Worm (Caenorhabditis elegans): Measurements from ENCODE around the gene srxa-1.

Gene srxa-1

ce11 chrV:20756385-20756996 lies 24.6 kb downstream of the srxa-1 start:
- TF ChIP-seq ceh-36 (tag; optimal IDR thresholded peaks at IDR 0.05): no peak
- no peak for TF ChIP-seq tra-4 (tag; optimal IDR thresholded peaks at IDR 0.05)
- TF ChIP-seq ets-7 (tag; optimal IDR thresholded peaks at IDR 0.05): no peak
- TF ChIP-seq F13C5.2 (tag; optimal IDR thresholded peaks at IDR 0.05): no peak
- TF ChIP-seq hmbx-1 (tag; optimal IDR thresholded peaks at IDR 0.05): no peak
- no peak for TF ChIP-seq aly-1 (tag; optimal IDR thresholded peaks at IDR 0.05)
- no peak for TF ChIP-seq tbx-11 (GFP tag; IDR thresholded peaks at IDR 0.05)
- TF ChIP-seq pes-1 (GFP tag; IDR thresholded peaks at IDR 0.05): no peak
- TF ChIP-seq scrt-1 (GFP tag; IDR thresholded peaks at IDR 0.05): no peak
- no peak for TF ChIP-seq ama-1 (optimal IDR thresholded peaks at IDR 0.05)
- no peak for TF ChIP-seq flt-1 (GFP tag; IDR thresholded peaks at IDR 0.05)
- no peak for TF ChIP-seq tbx-37 (GFP tag; conservative IDR thresholded peaks at IDR 0.05)
- no peak for TF ChIP-seq sea-1 (GFP tag; conservative IDR thresholded peaks at IDR 0.05)
- TF ChIP-seq hmg-4 (GFP tag; optimal IDR thresholded peaks at IDR 0.05): no peak
- TF ChIP-seq ceh-13 (GFP tag; optimal IDR thresholded peaks at IDR 0.05): no peak

ce11 chrV:20757255-20757654 lies 25.4 kb downstream of the srxa-1 start:
- TF ChIP-seq scrt-1 (GFP tag; IDR thresholded peaks at IDR 0.05) (no peak), ceh-36 (tag; optimal IDR thresholded peaks at IDR 0.05) (no peak), tbx-11 (GFP tag; IDR thresholded peaks at IDR 0.05) (no peak), pes-1 (GFP tag; IDR thresholded peaks at IDR 0.05) (no peak), hmbx-1 (tag; optimal IDR thresholded peaks at IDR 0.05) (no peak), sea-1 (GFP tag; conservative IDR thresholded peaks at IDR 0.05) (no peak), ama-1 (optimal IDR thresholded peaks at IDR 0.05) (no peak), aly-1 (tag; optimal IDR thresholded peaks at IDR 0.05) (no peak), ceh-13 (GFP tag; optimal IDR thresholded peaks at IDR 0.05) (no peak), B0310.2 (tag; optimal IDR thresholded peaks at IDR 0.05) (no peak), F13C5.2 (tag; optimal IDR thresholded peaks at IDR 0.05) (no peak), ets-7 (tag; optimal IDR thresholded peaks at IDR 0.05) (no peak), tra-4 (tag; optimal IDR thresholded peaks at IDR 0.05) (no peak)

ce11 chrV:20758106-20758505 lies 26.2 kb downstream of the srxa-1 start:
- TF ChIP-seq F13C5.2 (tag; optimal IDR thresholded peaks at IDR 0.05): no peak
- no peak for TF ChIP-seq pes-1 (GFP tag; IDR thresholded peaks at IDR 0.05)
- no peak for TF ChIP-seq aly-1 (tag; optimal IDR thresholded peaks at IDR 0.05)
- TF ChIP-seq hmg-4 (GFP tag; optimal IDR thresholded peaks at IDR 0.05): no peak
- TF ChIP-seq tbx-11 (GFP tag; IDR thresholded peaks at IDR 0.05): no peak
- TF ChIP-seq sea-1 (GFP tag; conservative IDR thresholded peaks at IDR 0.05): no peak
- TF ChIP-seq ets-7 (tag; optimal IDR thresholded peaks at IDR 0.05): no peak
- no peak for TF ChIP-seq scrt-1 (GFP tag; IDR thresholded peaks at IDR 0.05)

- TF ChIP-seq ama-1 (optimal IDR thresholded peaks at IDR 0.05) (no peak), flt-1 (GFP tag; IDR thresholded peaks at IDR 0.05) (no peak), ceh-13 (GFP tag; optimal IDR thresholded peaks at IDR 0.05) (no peak), tbx-11 (GFP tag; IDR thresholded peaks at IDR 0.05) (no peak), sea-1 (GFP tag; conservative IDR thresholded peaks at IDR 0.05) (no peak), aly-1 (tag; optimal IDR thresholded peaks at IDR 0.05) (no peak), tra-4 (tag; optimal IDR thresholded peaks at IDR 0.05) (no peak), F13C5.2 (tag; optimal IDR thresholded peaks at IDR 0.05) (no peak), B0310.2 (tag; optimal IDR thresholded peaks at IDR 0.05) (no peak), hmbx-1 (tag; optimal IDR thresholded peaks at IDR 0.05) (no peak), ets-7 (tag; optimal IDR thresholded peaks at IDR 0.05) (no peak), scrt-1 (GFP tag; IDR thresholded peaks at IDR 0.05) (no peak), ceh-36 (tag; optimal IDR thresholded peaks at IDR 0.05) (no peak), hmg-4 (GFP tag; optimal IDR thresholded peaks at IDR 0.05) (no peak)
These were observed 29.9 kb downstream of the srxa-1 start for ce11 chrV:20761758-20762157.

ce11 chrV:20763192-20763591 lies 31.3 kb downstream of the srxa-1 start:
- TF ChIP-seq tra-4 (tag; optimal IDR thresholded peaks at IDR 0.05) (no peak), ama-1 (optimal IDR thresholded peaks at IDR 0.05) (no peak), B0310.2 (tag; optimal IDR thresholded peaks at IDR 0.05) (no peak), ceh-36 (tag; optimal IDR thresholded peaks at IDR 0.05) (no peak), ceh-13 (GFP tag; optimal IDR thresholded peaks at IDR 0.05) (no peak), F13C5.2 (tag; optimal IDR thresholded peaks at IDR 0.05) (no peak), aly-1 (tag; optimal IDR thresholded peaks at IDR 0.05) (no peak), sea-1 (GFP tag; conservative IDR thresholded peaks at IDR 0.05) (no peak), flt-1 (GFP tag; IDR thresholded peaks at IDR 0.05) (no peak), hnd-1 (tag; optimal IDR thresholded peaks at IDR 0.05) (no peak), tbx-37 (GFP tag; conservative IDR thresholded peaks at IDR 0.05) (no peak)

ce11 chrV:20770061-20770460 lies 38.2 kb downstream of the srxa-1 start, which contains the start of gene elp-1:
Gene elp-1, minus strand, starts transcription at chrV:20770161.
- TF ChIP-seq hmg-4 (GFP tag; optimal IDR thresholded peaks at IDR 0.05): no peak
- TF ChIP-seq ets-7 (tag; optimal IDR thresholded peaks at IDR 0.05): no peak
- TF ChIP-seq pes-1 (GFP tag; IDR thresholded peaks at IDR 0.05): no peak
- TF ChIP-seq aly-1 (tag; optimal IDR thresholded peaks at IDR 0.05): no peak
- TF ChIP-seq flt-1 (GFP tag; IDR thresholded peaks at IDR 0.05): no peak
- TF ChIP-seq ceh-36 (tag; optimal IDR thresholded peaks at IDR 0.05): no peak
- no peak for TF ChIP-seq tra-4 (tag; optimal IDR thresholded peaks at IDR 0.05)
- no peak for TF ChIP-seq B0310.2 (tag; optimal IDR thresholded peaks at IDR 0.05)
- no peak for TF ChIP-seq hmbx-1 (tag; optimal IDR thresholded peaks at IDR 0.05)

ce11 chrV:20770846-20771245 lies 39.0 kb downstream of the srxa-1 start:
- TF ChIP-seq ama-1 (optimal IDR thresholded peaks at IDR 0.05): no peak
- TF ChIP-seq tra-4 (tag; optimal IDR thresholded peaks at IDR 0.05): no peak
- no peak for TF ChIP-seq tbx-37 (GFP tag; conservative IDR thresholded peaks at IDR 0.05)
- no peak for TF ChIP-seq ceh-36 (tag; optimal IDR thresholded peaks at IDR 0.05)
- TF ChIP-seq scrt-1 (GFP tag; IDR thresholded peaks at IDR 0.05): no peak
- TF ChIP-seq hnd-1 (tag; optimal IDR thresholded peaks at IDR 0.05): no peak
- TF ChIP-seq B0310.2 (tag; optimal IDR thresholded peaks at IDR 0.05): no peak
- no peak for TF ChIP-seq pes-1 (GFP tag; IDR thresholded peaks at IDR 0.05)
- no peak for TF ChIP-seq F13C5.2 (tag; optimal IDR thresholded peaks at IDR 0.05)
- TF ChIP-seq hmg-4 (GFP tag; optimal IDR thresholded peaks at IDR 0.05): no peak
- TF ChIP-seq aly-1 (tag; optimal IDR thresholded peaks at IDR 0.05): no peak

All from whole organism, early embryonic.